Fruit fly (Drosophila melanogaster): Measurements from ENCODE around the gene toe.
A peak's percentile ranks its signal among the peaks of the same experiment; 100 is the strongest.

The toe gene

dm6 chr3L:12461953-12462352 lies 29.5 kb upstream of the toe start:
- no peak for TF ChIP-seq CrebA (GFP tag; optimal IDR thresholded peaks at IDR 0.05; ENCODE audit: borderline replicate concordance)
- no peak for TF ChIP-seq jim (GFP tag; optimal IDR thresholded peaks at IDR 0.05)
- TF ChIP-seq CG32264 (GFP tag; optimal IDR thresholded peaks at IDR 0.05), result no peak
- TF ChIP-seq Mio (GFP tag; optimal IDR thresholded peaks at IDR 0.05), result no peak
- no peak for TF ChIP-seq dsf (GFP tag; optimal IDR thresholded peaks at IDR 0.05; ENCODE audit: borderline replicate concordance)
- no peak for TF ChIP-seq brk (GFP tag; optimal IDR thresholded peaks at IDR 0.05)
- TF ChIP-seq Abd-B (GFP tag; optimal IDR thresholded peaks at IDR 0.05), result no peak
- TF ChIP-seq Hr83 (GFP tag; optimal IDR thresholded peaks at IDR 0.05; ENCODE audit: poor library complexity, severe bottlenecking), result no peak
- TF ChIP-seq Myc (optimal IDR thresholded peaks at IDR 0.05), result no peak
- TF ChIP-seq foxo (GFP tag; optimal IDR thresholded peaks at IDR 0.05), result no peak
- no peak for TF ChIP-seq Dfd (GFP tag; optimal IDR thresholded peaks at IDR 0.05)

- TF ChIP-seq lola (GFP tag; optimal IDR thresholded peaks at IDR 0.05) (no peak), pan (optimal IDR thresholded peaks at IDR 0.05) (no peak), dmrt93B (GFP tag; optimal IDR thresholded peaks at IDR 0.05) (no peak), sage (GFP tag; optimal IDR thresholded peaks at IDR 0.05) (no peak), Myc (optimal IDR thresholded peaks at IDR 0.05) (no peak), Mio (GFP tag; optimal IDR thresholded peaks at IDR 0.05) (no peak), OdsH (GFP tag; optimal IDR thresholded peaks at IDR 0.05) (peak; percentile 48), Jra (GFP tag; optimal IDR thresholded peaks at IDR 0.05) (no peak), dl (GFP tag; optimal IDR thresholded peaks at IDR 0.05; ENCODE audit: insufficient read depth in 1 of 2, partially characterized antibody in 2 of 2) (no peak), woc (GFP tag; optimal IDR thresholded peaks at IDR 0.05) (peak; percentile 35), jim (GFP tag; optimal IDR thresholded peaks at IDR 0.05) (no peak), GATAd (GFP tag; optimal IDR thresholded peaks at IDR 0.05) (no peak), CG32264 (GFP tag; optimal IDR thresholded peaks at IDR 0.05) (no peak), ey (GFP tag; optimal IDR thresholded peaks at IDR 0.05) (peak; percentile 42), Rel (GFP tag; optimal IDR thresholded peaks at IDR 0.05) (no peak), Rel (tag; optimal IDR thresholded peaks at IDR 0.05) (no peak), brk (GFP tag; optimal IDR thresholded peaks at IDR 0.05) (no peak), CG9705 (GFP tag; optimal IDR thresholded peaks at IDR 0.05) (no peak), rgr (GFP tag; optimal IDR thresholded peaks at IDR 0.05) (peak; percentile 39), Dif (GFP tag; optimal IDR thresholded peaks at IDR 0.05; ENCODE audit: partially characterized antibody) (no peak), usp (GFP tag; optimal IDR thresholded peaks at IDR 0.05) (no peak), Dfd (GFP tag; optimal IDR thresholded peaks at IDR 0.05) (peak; percentile 10), Vsx2 (GFP tag; optimal IDR thresholded peaks at IDR 0.05; ENCODE audit: partially characterized antibody) (no peak), h (GFP tag; optimal IDR thresholded peaks at IDR 0.05) (peak; percentile 59), fru (GFP tag; optimal IDR thresholded peaks at IDR 0.05) (peak; percentile 51), dsf (GFP tag; optimal IDR thresholded peaks at IDR 0.05; ENCODE audit: borderline replicate concordance) (no peak), foxo (GFP tag; optimal IDR thresholded peaks at IDR 0.05) (peak in 1 of 2 experiments; percentile 56), CrebA (GFP tag; optimal IDR thresholded peaks at IDR 0.05; ENCODE audit: borderline replicate concordance) (no peak), sv (GFP tag; optimal IDR thresholded peaks at IDR 0.05) (peak; percentile 24), Sp1 (GFP tag; optimal IDR thresholded peaks at IDR 0.05) (peak; percentile 58), Hnf4 (GFP tag; optimal IDR thresholded peaks at IDR 0.05) (peak; percentile 14), tai (GFP tag; optimal IDR thresholded peaks at IDR 0.05) (no peak), Abd-B (GFP tag; optimal IDR thresholded peaks at IDR 0.05) (no peak), N (GFP tag; optimal IDR thresholded peaks at IDR 0.05) (no peak), Hr83 (GFP tag; optimal IDR thresholded peaks at IDR 0.05; ENCODE audit: poor library complexity, severe bottlenecking) (no peak), Hr78 (GFP tag; optimal IDR thresholded peaks at IDR 0.05) (no peak), HLH106 (tag; optimal IDR thresholded peaks at IDR 0.05) (peak; percentile 56), psq (GFP tag; optimal IDR thresholded peaks at IDR 0.05) (peak; percentile 55), br (GFP tag; optimal IDR thresholded peaks at IDR 0.05) (peak; percentile 10)
Measured at dm6 chr3L:12456916-12457662, 24.6 kb upstream of the toe start.

Measured in whole organism, wandering third instar larva.